Worm (Caenorhabditis elegans) whole organism, young adult: ENCODE results near the gene str-16.

ENCODE experiments used
- B0019.2 ChIP-seq: fragments of 200-800 bp; sonication (Bioruptor generic); conservative IDR thresholded peaks from 2 replicates; pipeline ENCODE4 v1.3.6; 2022; ENCODE audit warnings: missing genetic modification reagents, missing genetic modification characterization, missing compliant biosample characterization
- F23B12.7 ChIP-seq: sonication (generic microtip); optimal IDR thresholded peaks from 2 replicates; lab custom pipeline; 2017; ENCODE audit warnings: missing genetic modification characterization, mild to moderate bottlenecking, missing compliant biosample characterization, antibody characterized with exemption, moderate library complexity; ENCODE audit not compliant: insufficient read depth
- F33H1.4 ChIP-seq: fragments of 200-800 bp; sonication (Bioruptor generic); IDR thresholded peaks from 2 replicates; pipeline ENCODE4 v1.3.6; 2022; ENCODE audit warnings: missing genetic modification reagents, missing genetic modification characterization, missing compliant biosample characterization
- F57A8.1 ChIP-seq: fragments of 200-800 bp; sonication (Bioruptor generic); optimal IDR thresholded peaks from 2 replicates; lab custom pipeline; 2018; ENCODE audit warnings: mild to moderate bottlenecking, missing genetic modification characterization, moderate library complexity, missing compliant biosample characterization
- Y79H2A.3 ChIP-seq: fragments of 200-800 bp; sonication (Bioruptor generic); conservative IDR thresholded peaks from 2 replicates; pipeline ENCODE4 v1.3.6; 2022; ENCODE audit warnings: missing genetic modification reagents, missing genetic modification characterization, missing compliant biosample characterization
- ama-1 ChIP-seq, 3 experiments: fragments of 150-350 bp in 1 of 3; sonication (generic microtip) in 2 of 3; optimal IDR thresholded peaks; 2 replicates each; lab custom pipeline; 2014 to 2018; ENCODE audit warnings: missing biosample characterization in 2 of 3, missing genetic modification characterization in 2 of 3, missing genetic modification reagents in 2 of 3
- aptf-2 ChIP-seq: fragments of 200-800 bp; sonication (Bioruptor generic); conservative IDR thresholded peaks from 2 replicates; pipeline ENCODE4 v1.3.6; 2022; ENCODE audit warnings: missing genetic modification reagents, missing genetic modification characterization, missing compliant biosample characterization
- athp-1 ChIP-seq: sonication (generic microtip); optimal IDR thresholded peaks from 2 replicates; lab custom pipeline; 2017; ENCODE audit warnings: mild to moderate bottlenecking, missing genetic modification characterization, missing compliant biosample characterization
- attf-3 ChIP-seq: fragments of 200-800 bp; sonication (Bioruptor generic); conservative IDR thresholded peaks from 2 replicates; pipeline ENCODE4 v1.3.6; 2022; ENCODE audit warnings: missing genetic modification reagents, missing genetic modification characterization, missing compliant biosample characterization
- ccch-3 ChIP-seq: fragments of 200-800 bp; sonication (Bioruptor generic); optimal IDR thresholded peaks from 2 replicates; lab custom pipeline; 2018; ENCODE audit warnings: mild to moderate bottlenecking, missing genetic modification characterization, missing compliant biosample characterization
- cebp-1 ChIP-seq, 2 experiments: fragments of 200-800 bp in 1 of 2; sonication (Bioruptor generic) in 1 of 2; sonication (generic microtip) in 1 of 2; IDR thresholded peaks in 1 of 2; optimal IDR thresholded peaks in 1 of 2; 2 replicates each; pipeline versions ENCODE4 v1.3.6 to Lab custom; 2017 to 2022; ENCODE audit warnings: missing compliant biosample characterization in 2 of 2, missing genetic modification characterization in 2 of 2, mild to moderate bottlenecking in 1 of 2, missing genetic modification reagents in 1 of 2, moderate library complexity in 1 of 2
- cebp-2 ChIP-seq: fragments of 200-800 bp; sonication (Bioruptor generic); IDR thresholded peaks from 2 replicates; pipeline ENCODE4 v1.3.6; 2022; ENCODE audit warnings: missing genetic modification characterization, missing compliant biosample characterization
- ceh-100 ChIP-seq: fragments of 200-800 bp; sonication (Bioruptor generic); IDR thresholded peaks from 2 replicates; pipeline ENCODE4 v1.3.6; 2022; ENCODE audit warnings: missing genetic modification reagents, missing genetic modification characterization, missing compliant biosample characterization
- ceh-58 ChIP-seq: fragments of 200-800 bp; sonication (Bioruptor generic); IDR thresholded peaks from 2 replicates; pipeline ENCODE4 v1.3.6; 2022; ENCODE audit warnings: missing genetic modification characterization, missing compliant biosample characterization
- ceh-79 ChIP-seq: sonication (generic microtip); optimal IDR thresholded peaks from 2 replicates; lab custom pipeline; 2017; ENCODE audit warnings: mild to moderate bottlenecking, missing genetic modification characterization, missing compliant biosample characterization
- chd-7 ChIP-seq: sonication (generic microtip); optimal IDR thresholded peaks from 2 replicates; lab custom pipeline; 2016; ENCODE audit warnings: mild to moderate bottlenecking, missing genetic modification characterization, moderate library complexity, missing compliant biosample characterization
- hlh-12 ChIP-seq: sonication (generic microtip); optimal IDR thresholded peaks from 2 replicates; lab custom pipeline; 2016; ENCODE audit warnings: missing genetic modification characterization, missing compliant biosample characterization
- hlh-26 ChIP-seq: fragments of 200-800 bp; sonication (Bioruptor generic); conservative IDR thresholded peaks from 2 replicates; pipeline ENCODE4 v1.3.6; 2022; ENCODE audit warnings: missing genetic modification reagents, missing genetic modification characterization, missing compliant biosample characterization
- lag-1 ChIP-seq: fragments of 200-800 bp; sonication (Bioruptor generic); IDR thresholded peaks from 2 replicates; pipeline ENCODE4 v1.3.6; 2022; ENCODE audit warnings: missing genetic modification reagents, missing genetic modification characterization, missing compliant biosample characterization
- lir-1 ChIP-seq: fragments of 200-800 bp; sonication (Bioruptor generic); conservative IDR thresholded peaks from 2 replicates; pipeline ENCODE4 v1.3.6; 2022; ENCODE audit warnings: missing genetic modification reagents, missing genetic modification characterization, missing compliant biosample characterization
- lsy-27 ChIP-seq: sonication (generic microtip); optimal IDR thresholded peaks from 2 replicates; lab custom pipeline; 2017; ENCODE audit warnings: missing genetic modification characterization, mild to moderate bottlenecking, missing compliant biosample characterization, antibody characterized with exemption, missing genotype, borderline replicate concordance; ENCODE audit not compliant: insufficient read depth
- madf-10 ChIP-seq: sonication (generic microtip); optimal IDR thresholded peaks from 2 replicates; lab custom pipeline; 2016; ENCODE audit warnings: mild to moderate bottlenecking, missing genetic modification characterization, missing compliant biosample characterization
- madf-3 ChIP-seq: fragments of 200-800 bp; sonication (Bioruptor generic); IDR thresholded peaks from 2 replicates; pipeline ENCODE4 v1.3.6; 2022; ENCODE audit warnings: missing genetic modification reagents, missing genetic modification characterization, missing compliant biosample characterization
- madf-6 ChIP-seq: fragments of 200-800 bp; sonication (Bioruptor generic); IDR thresholded peaks from 2 replicates; pipeline ENCODE4 v1.3.6; 2022; ENCODE audit warnings: missing genetic modification reagents, missing genetic modification characterization, missing compliant biosample characterization
- mcd-1 ChIP-seq: fragments of 200-800 bp; sonication (Bioruptor generic); IDR thresholded peaks from 2 replicates; pipeline ENCODE4 v1.3.6; 2022; ENCODE audit warnings: missing genetic modification reagents, missing genetic modification characterization, missing compliant biosample characterization
- nfya-2 ChIP-seq: fragments of 200-800 bp; sonication (Bioruptor generic); IDR thresholded peaks from 2 replicates; pipeline ENCODE4 v1.3.6; 2022; ENCODE audit warnings: missing genetic modification reagents, missing genetic modification characterization, missing compliant biosample characterization
- nhr-179 ChIP-seq: sonication (generic microtip); optimal IDR thresholded peaks from 2 replicates; lab custom pipeline; 2016; ENCODE audit warnings: mild to moderate bottlenecking, missing genetic modification characterization, missing compliant biosample characterization
- pha-4 ChIP-seq: fragments of 150-350 bp; sonication (generic microtip); optimal IDR thresholded peaks from 2 replicates; lab custom pipeline; 2014; ENCODE audit warnings: missing biosample characterization, missing genetic modification reagents, missing genetic modification characterization
- rpc-1 ChIP-seq, 2 experiments: fragments of 150-350 bp in 1 of 2; sonication (generic microtip) in 1 of 2; optimal IDR thresholded peaks; 2 replicates each; lab custom pipeline; 2014 to 2018; ENCODE audit warnings: missing biosample characterization in 1 of 2, missing genetic modification characterization in 1 of 2, missing genetic modification reagents in 1 of 2, missing genotype in 1 of 2
- sdz-38 ChIP-seq: sonication (generic microtip); optimal IDR thresholded peaks from 2 replicates; lab custom pipeline; 2016; ENCODE audit warnings: missing genotype, missing genetic modification characterization, missing compliant biosample characterization
- sea-2 ChIP-seq: fragments of 200-800 bp; sonication (Bioruptor generic); IDR thresholded peaks from 2 replicates; pipeline ENCODE4 v1.3.6; 2022; ENCODE audit warnings: missing genetic modification characterization, missing compliant biosample characterization
- sptf-2 ChIP-seq: fragments of 200-800 bp; sonication (Bioruptor generic); optimal IDR thresholded peaks from 2 replicates; lab custom pipeline; 2018; ENCODE audit warnings: mild to moderate bottlenecking, missing genetic modification characterization, missing compliant biosample characterization
- tbp1 ChIP-seq: fragments of 200-800 bp; sonication (Bioruptor generic); optimal IDR thresholded peaks from 2 replicates; lab custom pipeline; 2018; ENCODE audit warnings: mild to moderate bottlenecking, missing genetic modification characterization, missing compliant biosample characterization
- ztf-18 ChIP-seq: sonication (generic microtip); optimal IDR thresholded peaks from 2 replicates; lab custom pipeline; 2016; ENCODE audit warnings: missing genotype, mild to moderate bottlenecking, missing genetic modification characterization, missing compliant biosample characterization

str-16 gene

ce11 chrV:3234887-3235286 is 1.8 kb upstream of the str-16 start, which contains the start of gene K08D9.6:
K08D9.6 (minus strand) TSS chrV:3234987.
- TF ChIP-seq pha-4 (tag; lab: Kevin White, UChicago): no peak
- TF ChIP-seq Y79H2A.3 (GFP tag; lab: Robert Waterston, UW): no peak
- no peak for TF ChIP-seq F57A8.1
- TF ChIP-seq attf-3 (GFP tag; lab: Robert Waterston, UW): no peak

ce11 chrV:3241175-3241574 is 4.5 kb downstream of the str-16 start, which contains the start of gene srj-11:
srj-11 (plus strand) TSS chrV:3241424.
- no peak for TF ChIP-seq lag-1 (GFP tag; lab: Robert Waterston, UW)
- no peak for TF ChIP-seq hlh-26 (GFP tag; lab: Robert Waterston, UW)
- no peak for TF ChIP-seq athp-1 (tag; lab: Kevin White, UChicago)
- TF ChIP-seq sptf-2 (GFP tag; lab: Kevin White, UChicago): no peak
- no peak for TF ChIP-seq lir-1 (GFP tag; lab: Robert Waterston, UW)
- no peak for TF ChIP-seq tbp1 (GFP tag; lab: Kevin White, UChicago)
- TF ChIP-seq ztf-18 (tag; lab: Kevin White, UChicago): no peak
- no peak for TF ChIP-seq chd-7 (tag; lab: Kevin White, UChicago)
- TF ChIP-seq B0019.2 (GFP tag; lab: Robert Waterston, UW): no peak
- no peak for TF ChIP-seq cebp-2 (GFP tag; lab: Robert Waterston, UW)
- TF ChIP-seq F23B12.7 (tag; lab: Kevin White, UChicago): no peak
- no peak for TF ChIP-seq cebp-1 (GFP tag; IDR thresholded peaks at IDR 0.05; lab: Robert Waterston, UW)
- TF ChIP-seq cebp-1 (tag; optimal IDR thresholded peaks at IDR 0.05; lab: Kevin White, UChicago): no peak
- TF ChIP-seq madf-3 (GFP tag; lab: Robert Waterston, UW): no peak
- TF ChIP-seq madf-10 (tag; lab: Kevin White, UChicago): no peak
- TF ChIP-seq, all 124 proteins: peak for 0

ce11 chrV:3242984-3243383 is 6.3 kb downstream of the str-16 start, which contains the start of gene gst-23:
gst-23 (plus strand) TSS chrV:3243284.
- TF ChIP-seq nfya-2 (GFP tag; lab: Robert Waterston, UW) (no peak), ceh-58 (GFP tag; lab: Robert Waterston, UW) (no peak), madf-6 (GFP tag; lab: Robert Waterston, UW) (no peak), athp-1 (tag; lab: Kevin White, UChicago) (no peak), ceh-79 (no peak), hlh-26 (GFP tag; lab: Robert Waterston, UW) (no peak), ccch-3 (no peak), aptf-2 (GFP tag; lab: Robert Waterston, UW) (no peak), sea-2 (GFP tag; lab: Robert Waterston, UW) (no peak)

- TF ChIP-seq hlh-12 (no peak), lir-1 (GFP tag; lab: Robert Waterston, UW) (no peak), nfya-2 (GFP tag; lab: Robert Waterston, UW) (no peak), lsy-27 (tag; lab: Kevin White, UChicago) (no peak), pha-4 (tag; lab: Kevin White, UChicago) (no peak), sdz-38 (no peak), sea-2 (GFP tag; lab: Robert Waterston, UW) (no peak), B0019.2 (GFP tag; lab: Robert Waterston, UW) (no peak), rpc-1 (optimal IDR thresholded peaks at IDR 0.05; lab: Kevin White, UChicago) (no peak), rpc-1 (tag; optimal IDR thresholded peaks at IDR 0.05; lab: Kevin White, UChicago) (no peak), mcd-1 (no peak), F33H1.4 (GFP tag; lab: Robert Waterston, UW) (no peak), attf-3 (GFP tag; lab: Robert Waterston, UW) (no peak), ztf-18 (tag; lab: Kevin White, UChicago) (no peak), ceh-100 (GFP tag; lab: Robert Waterston, UW) (no peak), nhr-179 (no peak), ama-1 (optimal IDR thresholded peaks at IDR 0.05; lab: Kevin White, UChicago) (no peak), ama-1 (GFP tag; optimal IDR thresholded peaks at IDR 0.05; lab: Kevin White, UChicago) (no peak)
These were observed 8.0 kb downstream of the str-16 start, which contains the start of gene srj-7 for ce11 chrV:3244703-3245102. srj-7 (plus strand) TSS chrV:3245003.
